Fruit fly (Drosophila melanogaster): Measurements from ENCODE around the gene okr.
A peak's percentile ranks its signal among the peaks of the same experiment; 100 is the strongest.

The okr gene

DNA sequence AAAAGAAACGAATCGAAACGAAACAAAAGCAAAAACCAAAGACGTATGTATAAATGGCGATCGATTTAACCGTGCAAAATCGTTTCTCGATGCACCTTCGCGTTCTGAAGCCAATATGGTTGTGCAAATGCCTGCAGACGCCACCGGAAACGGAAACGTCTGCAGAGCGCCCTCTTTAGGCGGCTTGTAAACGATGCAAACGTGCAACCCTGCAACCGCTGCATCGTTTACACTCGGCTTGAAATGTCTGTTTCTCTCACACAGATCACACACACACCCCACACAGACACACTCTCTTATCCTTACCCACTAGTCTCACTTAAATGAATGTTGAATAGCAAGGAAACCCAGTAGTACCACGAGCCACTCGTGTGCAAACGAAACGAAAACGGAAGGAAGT lies 25.6 kb downstream of the okr start:
- peak; percentile 64; the same call in 2 of the 3 replicates for TF ChIP-seq ci (GFP tag; IDR thresholded peaks at IDR 0.05)
- TF ChIP-seq salm (tag; optimal IDR thresholded peaks at IDR 0.05), result no peak
- peak; percentile 49 for TF ChIP-seq CG9727 (GFP tag; optimal IDR thresholded peaks at IDR 0.05)
- no peak for TF ChIP-seq Dip2 (GFP tag; IDR thresholded peaks at IDR 0.05)
- no peak for TF ChIP-seq knrl (GFP tag; IDR thresholded peaks at IDR 0.05; ENCODE audit: partially characterized antibody)
- peak; percentile 34 for TF ChIP-seq CG14710 (tag; optimal IDR thresholded peaks at IDR 0.05)
- no peak for TF ChIP-seq Spps (tag; optimal IDR thresholded peaks at IDR 0.05)
- TF ChIP-seq CG2116 (GFP tag; optimal IDR thresholded peaks at IDR 0.05), result peak; percentile 86
- TF ChIP-seq Hr39 (optimal IDR thresholded peaks at IDR 0.05), result no peak
- TF ChIP-seq CG5953 (GFP tag; IDR thresholded peaks at IDR 0.05), result no peak
- no peak for TF ChIP-seq Usf (GFP tag; optimal IDR thresholded peaks at IDR 0.05)
- no peak for TF ChIP-seq Sry-β (GFP tag; optimal IDR thresholded peaks at IDR 0.05)
- no peak for TF ChIP-seq Drgx (GFP tag; IDR thresholded peaks at IDR 0.05)
- peak; percentile 85 for TF ChIP-seq stwl (tag; optimal IDR thresholded peaks at IDR 0.05)
- no peak for TF ChIP-seq Chrac-16 (GFP tag; optimal IDR thresholded peaks at IDR 0.05)
- peak; percentile 4 for TF ChIP-seq CG8359 (GFP tag; optimal IDR thresholded peaks at IDR 0.05; ENCODE audit: borderline replicate concordance)
- no peak for TF ChIP-seq cad (GFP tag; optimal IDR thresholded peaks at IDR 0.05)
- peak; percentile 1 for TF ChIP-seq CG12391 (tag; optimal IDR thresholded peaks at IDR 0.05)
- no peak for TF ChIP-seq NK7.1 (GFP tag; optimal IDR thresholded peaks at IDR 0.05)
- TF ChIP-seq Dp (GFP tag; optimal IDR thresholded peaks at IDR 0.05), result no peak
- peak; percentile 4 for TF ChIP-seq CG6254 (GFP tag; optimal IDR thresholded peaks at IDR 0.05)
- TF ChIP-seq p53 (GFP tag; optimal IDR thresholded peaks at IDR 0.05), result peak; percentile 6
- peak; percentile 43; the same call in 1 of the 2 replicates for TF ChIP-seq sens-2 (GFP tag; IDR thresholded peaks at IDR 0.05)
- TF ChIP-seq CG14441 (GFP tag; IDR thresholded peaks at IDR 0.05), result no peak
- TF ChIP-seq CG11695 (GFP tag; IDR thresholded peaks at IDR 0.05), result no peak
- TF ChIP-seq run (tag; optimal IDR thresholded peaks at IDR 0.05), result no peak
- peak; percentile 31 for TF ChIP-seq CG8290 (GFP tag; optimal IDR thresholded peaks at IDR 0.05)
- peak in 1 of 2 experiments; percentile 65 for TF ChIP-seq CG8290 (tag; optimal IDR thresholded peaks at IDR 0.05)
- no peak for TF ChIP-seq Tbp (GFP tag; optimal IDR thresholded peaks at IDR 0.05)
- peak; percentile 58 for TF ChIP-seq zen (tag; optimal IDR thresholded peaks at IDR 0.05)
- no peak for TF ChIP-seq ara (GFP tag; IDR thresholded peaks at IDR 0.05)
- TF ChIP-seq PHDP (tag; optimal IDR thresholded peaks at IDR 0.05), result no peak
- TF ChIP-seq scrt (GFP tag; optimal IDR thresholded peaks at IDR 0.05), result no peak
- no peak for TF ChIP-seq D (optimal IDR thresholded peaks at IDR 0.05)
- TF ChIP-seq D (GFP tag; optimal IDR thresholded peaks at IDR 0.05), result no peak
- no peak for TF ChIP-seq CG17568 (GFP tag; optimal IDR thresholded peaks at IDR 0.05)
- no peak for TF ChIP-seq CG2875 (GFP tag; optimal IDR thresholded peaks at IDR 0.05)
- TF ChIP-seq CG1233 (GFP tag; optimal IDR thresholded peaks at IDR 0.05), result peak; percentile 19
- TF ChIP-seq Dek (tag; optimal IDR thresholded peaks at IDR 0.05), result no peak
- no peak for TF ChIP-seq Ravus (GFP tag; IDR thresholded peaks at IDR 0.05)
- no peak for TF ChIP-seq CG6854 (GFP tag; optimal IDR thresholded peaks at IDR 0.05)
- TF ChIP-seq chif (GFP tag; optimal IDR thresholded peaks at IDR 0.05), result no peak
- peak; percentile 74 for TF ChIP-seq CG33557 (GFP tag; optimal IDR thresholded peaks at IDR 0.05)
- no peak for TF ChIP-seq CG11560 (tag; IDR thresholded peaks at IDR 0.05)
- no peak for TF ChIP-seq CG7963 (GFP tag; IDR thresholded peaks at IDR 0.05; ENCODE audit: partially characterized antibody)
- no peak for TF ChIP-seq CG8089 (GFP tag; optimal IDR thresholded peaks at IDR 0.05)
- TF ChIP-seq CG7357 (GFP tag; IDR thresholded peaks at IDR 0.05), result no peak
- peak; percentile 56 for TF ChIP-seq CG10959 (GFP tag; IDR thresholded peaks at IDR 0.05)
- no peak for TF ChIP-seq z (GFP tag; IDR thresholded peaks at IDR 0.05)
- no peak for TF ChIP-seq fd3F (GFP tag; optimal IDR thresholded peaks at IDR 0.05)
- no peak for TF ChIP-seq tap (tag; optimal IDR thresholded peaks at IDR 0.05)
- TF ChIP-seq gce (GFP tag; IDR thresholded peaks at IDR 0.05), result no peak
- TF ChIP-seq dmrt11E (tag; optimal IDR thresholded peaks at IDR 0.05), result peak; percentile 54
